Worm (Caenorhabditis elegans) whole organism, young adult: Measurements from ENCODE around the gene srh-187.
"Not testable (repeated sequence)": the region's sequence is repeated elsewhere in the genome, so short reads cannot be mapped to it uniquely, and the experiment has no call there.

Experiments used
- B0261.1 ChIP-seq: sonication (generic microtip); optimal IDR thresholded peaks from 2 replicates; lab custom pipeline; 2016; ENCODE audit warnings: mild to moderate bottlenecking, missing genetic modification characterization, moderate library complexity, missing compliant biosample characterization
- C06A6.2 ChIP-seq: fragments of 200-800 bp; sonication (Bioruptor generic); conservative IDR thresholded peaks from 2 replicates; pipeline ENCODE4 v1.3.6; 2022; ENCODE audit warnings: missing genetic modification characterization, missing compliant biosample characterization
- D2030.7 ChIP-seq: fragments of 200-800 bp; sonication (Bioruptor generic); IDR thresholded peaks from 2 replicates; pipeline ENCODE4 v1.3.6; 2022; ENCODE audit warnings: missing genetic modification reagents, missing genetic modification characterization, missing compliant biosample characterization
- F23B12.7 ChIP-seq: sonication (generic microtip); optimal IDR thresholded peaks from 2 replicates; lab custom pipeline; 2017; ENCODE audit warnings: missing genetic modification characterization, mild to moderate bottlenecking, missing compliant biosample characterization, antibody characterized with exemption, moderate library complexity; ENCODE audit not compliant: insufficient read depth
- F39B2.1 ChIP-seq: fragments of 200-800 bp; sonication (Bioruptor generic); IDR thresholded peaks from 2 replicates; pipeline ENCODE4 v1.3.6; 2022; ENCODE audit warnings: missing genetic modification reagents, missing genetic modification characterization, missing compliant biosample characterization
- K11D2.4 ChIP-seq: fragments of 200-800 bp; sonication (Bioruptor generic); IDR thresholded peaks from 2 replicates; pipeline ENCODE4 v1.3.6; 2022; ENCODE audit warnings: missing genetic modification reagents, missing genetic modification characterization, missing compliant biosample characterization
- Y53G8AR.9 ChIP-seq: fragments of 200-800 bp; sonication (Bioruptor generic); conservative IDR thresholded peaks from 2 replicates; pipeline ENCODE4 v1.3.6; 2022; ENCODE audit warnings: missing genetic modification reagents, missing genetic modification characterization, missing compliant biosample characterization
- akir-1 ChIP-seq: fragments of 200-800 bp; sonication (Bioruptor generic); optimal IDR thresholded peaks from 2 replicates; lab custom pipeline; 2018; ENCODE audit warnings: mild to moderate bottlenecking, missing genetic modification characterization, moderate library complexity, missing compliant biosample characterization
- athp-1 ChIP-seq: sonication (generic microtip); optimal IDR thresholded peaks from 2 replicates; lab custom pipeline; 2017; ENCODE audit warnings: mild to moderate bottlenecking, missing genetic modification characterization, missing compliant biosample characterization
- attf-3 ChIP-seq: fragments of 200-800 bp; sonication (Bioruptor generic); conservative IDR thresholded peaks from 2 replicates; pipeline ENCODE4 v1.3.6; 2022; ENCODE audit warnings: missing genetic modification reagents, missing genetic modification characterization, missing compliant biosample characterization
- bed-1 ChIP-seq: fragments of 200-800 bp; sonication (Bioruptor generic); IDR thresholded peaks from 2 replicates; pipeline ENCODE4 v1.3.6; 2022; ENCODE audit warnings: missing genetic modification reagents, missing genetic modification characterization, missing compliant biosample characterization
- ccch-3 ChIP-seq: fragments of 200-800 bp; sonication (Bioruptor generic); optimal IDR thresholded peaks from 2 replicates; lab custom pipeline; 2018; ENCODE audit warnings: mild to moderate bottlenecking, missing genetic modification characterization, missing compliant biosample characterization
- dox-1 ChIP-seq: fragments of 200-800 bp; sonication (Bioruptor generic); IDR thresholded peaks from 2 replicates; pipeline ENCODE4 v1.3.6; 2022; ENCODE audit warnings: missing genetic modification reagents, missing genetic modification characterization, missing compliant biosample characterization
- dpff-1 ChIP-seq: sonication (generic microtip); optimal IDR thresholded peaks from 2 replicates; lab custom pipeline; 2017; ENCODE audit warnings: mild to moderate bottlenecking, missing genetic modification characterization, missing compliant biosample characterization
- egl-44 ChIP-seq: fragments of 200-800 bp; sonication (Bioruptor generic); IDR thresholded peaks from 2 replicates; pipeline ENCODE4 v1.3.6; 2022; ENCODE audit warnings: missing genetic modification reagents, missing genetic modification characterization, missing compliant biosample characterization
- gei-17 ChIP-seq: fragments of 200-800 bp; sonication (Bioruptor generic); optimal IDR thresholded peaks from 2 replicates; lab custom pipeline; 2018; ENCODE audit warnings: mild to moderate bottlenecking, missing genetic modification characterization, missing compliant biosample characterization
- him-1 ChIP-seq: sonication (generic microtip); optimal IDR thresholded peaks from 2 replicates; lab custom pipeline; 2016; ENCODE audit warnings: missing genotype, missing genetic modification reagents, missing genetic modification characterization, missing compliant biosample characterization
- hmg-20 ChIP-seq: fragments of 200-800 bp; sonication (Bioruptor generic); IDR thresholded peaks from 2 replicates; pipeline ENCODE4 v1.3.6; 2022; ENCODE audit warnings: missing genetic modification reagents, missing genetic modification characterization, missing compliant biosample characterization
- lag-1 ChIP-seq: fragments of 200-800 bp; sonication (Bioruptor generic); IDR thresholded peaks from 2 replicates; pipeline ENCODE4 v1.3.6; 2022; ENCODE audit warnings: missing genetic modification reagents, missing genetic modification characterization, missing compliant biosample characterization
- lin-35 ChIP-seq, 3 experiments: fragments of 150-350 bp in 2 of 3; sonication (generic microtip) in 1 of 3; optimal IDR thresholded peaks; 2 replicates each; lab custom pipeline; 2014 to 2018; ENCODE audit warnings: missing biosample characterization in 3 of 3, missing genetic modification characterization in 3 of 3, missing genetic modification reagents in 3 of 3
- madf-3 ChIP-seq: fragments of 200-800 bp; sonication (Bioruptor generic); IDR thresholded peaks from 2 replicates; pipeline ENCODE4 v1.3.6; 2022; ENCODE audit warnings: missing genetic modification reagents, missing genetic modification characterization, missing compliant biosample characterization
- mcd-1 ChIP-seq: fragments of 200-800 bp; sonication (Bioruptor generic); IDR thresholded peaks from 2 replicates; pipeline ENCODE4 v1.3.6; 2022; ENCODE audit warnings: missing genetic modification reagents, missing genetic modification characterization, missing compliant biosample characterization
- mel-28 ChIP-seq: sonication (generic microtip); optimal IDR thresholded peaks from 2 replicates; lab custom pipeline; 2016; ENCODE audit warnings: borderline replicate concordance, mild to moderate bottlenecking, missing genetic modification characterization, missing compliant biosample characterization
- nfya-1 ChIP-seq: sonication (generic microtip); optimal IDR thresholded peaks from 2 replicates; lab custom pipeline; 2017; ENCODE audit warnings: antibody characterized with exemption, missing compliant biosample characterization, missing genetic modification characterization, borderline replicate concordance; ENCODE audit not compliant: insufficient read depth
- nfya-2 ChIP-seq: fragments of 200-800 bp; sonication (Bioruptor generic); IDR thresholded peaks from 2 replicates; pipeline ENCODE4 v1.3.6; 2022; ENCODE audit warnings: missing genetic modification reagents, missing genetic modification characterization, missing compliant biosample characterization
- nhr-27 ChIP-seq: fragments of 200-800 bp; sonication (Bioruptor generic); optimal IDR thresholded peaks from 2 replicates; lab custom pipeline; 2018; ENCODE audit warnings: mild to moderate bottlenecking, missing genetic modification characterization, moderate library complexity, missing compliant biosample characterization
- nhr-90 ChIP-seq: sonication (generic microtip); optimal IDR thresholded peaks from 2 replicates; lab custom pipeline; 2016; ENCODE audit warnings: missing genotype, mild to moderate bottlenecking, missing genetic modification characterization, missing compliant biosample characterization
- pbrm-1 ChIP-seq: fragments of 200-800 bp; sonication (Bioruptor generic); IDR thresholded peaks from 2 replicates; pipeline ENCODE4 v1.3.6; 2022; ENCODE audit warnings: missing genetic modification reagents, missing genetic modification characterization, missing compliant biosample characterization
- pha-4 ChIP-seq: fragments of 150-350 bp; sonication (generic microtip); optimal IDR thresholded peaks from 2 replicates; lab custom pipeline; 2014; ENCODE audit warnings: missing biosample characterization, missing genetic modification reagents, missing genetic modification characterization
- rcor-1 ChIP-seq: fragments of 200-800 bp; sonication (Bioruptor generic); IDR thresholded peaks from 2 replicates; pipeline ENCODE4 v1.3.6; 2022; ENCODE audit warnings: missing genetic modification reagents, missing genetic modification characterization, missing compliant biosample characterization
- rec-8 ChIP-seq, 2 experiments: sonication (generic microtip); optimal IDR thresholded peaks; 2 replicates each; lab custom pipeline; 2016; ENCODE audit warnings: mild to moderate bottlenecking in 2 of 2, missing genetic modification characterization in 2 of 2, missing genetic modification reagents in 2 of 2, missing genotype in 2 of 2, missing biosample characterization in 1 of 2, missing compliant biosample characterization in 1 of 2, moderate library complexity in 1 of 2
- snpc-1.1 ChIP-seq: sonication (generic microtip); optimal IDR thresholded peaks from 2 replicates; lab custom pipeline; 2017; ENCODE audit warnings: missing genetic modification characterization, mild to moderate bottlenecking, missing compliant biosample characterization, antibody characterized with exemption, moderate library complexity, missing genotype, missing genetic modification reagents; ENCODE audit not compliant: insufficient read depth
- snpc-1.3 ChIP-seq: sonication (generic microtip); optimal IDR thresholded peaks from 2 replicates; lab custom pipeline; 2017; ENCODE audit warnings: missing genetic modification characterization, mild to moderate bottlenecking, missing compliant biosample characterization, antibody characterized with exemption, moderate library complexity, missing genotype, missing genetic modification reagents; ENCODE audit not compliant: insufficient read depth
- sptf-2 ChIP-seq: fragments of 200-800 bp; sonication (Bioruptor generic); optimal IDR thresholded peaks from 2 replicates; lab custom pipeline; 2018; ENCODE audit warnings: mild to moderate bottlenecking, missing genetic modification characterization, missing compliant biosample characterization
- xnd-1 ChIP-seq: sonication (generic microtip); optimal IDR thresholded peaks from 2 replicates; lab custom pipeline; 2016; ENCODE audit warnings: missing genotype, missing genetic modification reagents, missing genetic modification characterization, missing compliant biosample characterization
- zfh-2 ChIP-seq: fragments of 200-800 bp; sonication (Bioruptor generic); conservative IDR thresholded peaks from 2 replicates; pipeline ENCODE4 v1.3.6; 2022; ENCODE audit warnings: missing genetic modification reagents, missing genetic modification characterization, missing compliant biosample characterization
- zim-3 ChIP-seq: sonication (generic microtip); optimal IDR thresholded peaks from 2 replicates; lab custom pipeline; 2017; ENCODE audit warnings: mild to moderate bottlenecking, missing genetic modification characterization, moderate library complexity, missing compliant biosample characterization
- ztf-18 ChIP-seq: sonication (generic microtip); optimal IDR thresholded peaks from 2 replicates; lab custom pipeline; 2016; ENCODE audit warnings: missing genotype, mild to moderate bottlenecking, missing genetic modification characterization, missing compliant biosample characterization
- ztf-26 ChIP-seq: sonication (generic microtip); optimal IDR thresholded peaks from 2 replicates; lab custom pipeline; 2017; ENCODE audit warnings: missing genetic modification characterization, missing compliant biosample characterization

The srh-187 gene

ce11 chrV:7349541-7349940, 9.8 kb upstream of the srh-187 start, which contains the start of gene nhr-149:
Gene nhr-149 (minus strand): TSS chrV:7349641.
- TF ChIP-seq akir-1 (GFP tag; lab: Kevin White, UChicago) (no peak), nfya-1 (tag; lab: Kevin White, UChicago) (no peak), egl-44 (GFP tag; lab: Robert Waterston, UW) (no peak), him-1 (no peak), athp-1 (no peak), attf-3 (GFP tag; lab: Robert Waterston, UW) (no peak), zim-3 (tag; lab: Kevin White, UChicago) (no peak), snpc-1.1 (tag; lab: Kevin White, UChicago) (no peak), bed-1 (GFP tag; lab: Robert Waterston, UW) (no peak), nfya-2 (GFP tag; lab: Robert Waterston, UW) (no peak), lag-1 (GFP tag; lab: Robert Waterston, UW) (no peak), lin-35 (GFP tag; optimal IDR thresholded peaks at IDR 0.05; lab: Kevin White, UChicago) (no peak)

- not testable (repeated sequence) for TF ChIP-seq mel-28 (tag; lab: Kevin White, UChicago); ztf-26 (tag; lab: Kevin White, UChicago); F39B2.1 (GFP tag; lab: Robert Waterston, UW)
These were observed 5.8 kb upstream of the srh-187 start, which contains the start of gene nhr-147 for ce11 chrV:7345494-7345893. Gene nhr-147 (plus strand): TSS chrV:7345794.

- no peak for TF ChIP-seq B0261.1
- no peak for TF ChIP-seq xnd-1 (tag; lab: Kevin White, UChicago)
- no peak for TF ChIP-seq zfh-2 (GFP tag; lab: Robert Waterston, UW)
- TF ChIP-seq Y53G8AR.9 (GFP tag; lab: Robert Waterston, UW): no peak
- no peak for TF ChIP-seq sptf-2 (GFP tag; lab: Kevin White, UChicago)
- no peak for TF ChIP-seq rcor-1 (GFP tag; lab: Robert Waterston, UW)
- TF ChIP-seq pha-4 (tag; lab: Kevin White, UChicago): no peak
- no peak for TF ChIP-seq gei-17 (GFP tag; lab: Kevin White, UChicago)
- no peak for TF ChIP-seq F23B12.7
- TF ChIP-seq hmg-20 (GFP tag; lab: Robert Waterston, UW): no peak
- TF ChIP-seq dpff-1: no peak
- no peak for TF ChIP-seq egl-44 (GFP tag; lab: Robert Waterston, UW)
- no peak for TF ChIP-seq nhr-27 (tag; lab: Kevin White, UChicago)
- TF ChIP-seq D2030.7 (GFP tag; lab: Robert Waterston, UW): no peak
- no peak for TF ChIP-seq mcd-1 (GFP tag; lab: Robert Waterston, UW)
- TF ChIP-seq C06A6.2: no peak
- TF ChIP-seq nhr-90 (tag; lab: Kevin White, UChicago): no peak
- no peak for TF ChIP-seq ztf-18 (tag; lab: Kevin White, UChicago)
- no peak for TF ChIP-seq ccch-3 (GFP tag; lab: Kevin White, UChicago)
- TF ChIP-seq K11D2.4: no peak
These were observed 3.8 kb upstream of the srh-187 start, which contains the start of gene srh-244 for ce11 chrV:7343522-7343921. Gene srh-244 (plus strand): TSS chrV:7343822.

ce11 chrV:7341942-7342341, 2.2 kb upstream of the srh-187 start, which contains the start of the genes nhr-263 and nhr-148:
Gene nhr-263 (minus strand): TSS chrV:7342042.
Gene nhr-148 (plus strand): TSS chrV:7342156.
- TF ChIP-seq madf-3 (GFP tag; lab: Robert Waterston, UW) (no peak), snpc-1.3 (tag; lab: Kevin White, UChicago) (no peak), dox-1 (no peak), F39B2.1 (GFP tag; lab: Robert Waterston, UW) (no peak), pbrm-1 (GFP tag; lab: Robert Waterston, UW) (no peak), rec-8 (tag; optimal IDR thresholded peaks at IDR 0.05; lab: Kevin White, UChicago) (no peak), zfh-2 (GFP tag; lab: Robert Waterston, UW) (no peak)
- TF ChIP-seq, all 124 proteins: peak for 0
